Worm (Caenorhabditis elegans): ENCODE measurements around the gene morc-1.

Gene morc-1

DNA sequence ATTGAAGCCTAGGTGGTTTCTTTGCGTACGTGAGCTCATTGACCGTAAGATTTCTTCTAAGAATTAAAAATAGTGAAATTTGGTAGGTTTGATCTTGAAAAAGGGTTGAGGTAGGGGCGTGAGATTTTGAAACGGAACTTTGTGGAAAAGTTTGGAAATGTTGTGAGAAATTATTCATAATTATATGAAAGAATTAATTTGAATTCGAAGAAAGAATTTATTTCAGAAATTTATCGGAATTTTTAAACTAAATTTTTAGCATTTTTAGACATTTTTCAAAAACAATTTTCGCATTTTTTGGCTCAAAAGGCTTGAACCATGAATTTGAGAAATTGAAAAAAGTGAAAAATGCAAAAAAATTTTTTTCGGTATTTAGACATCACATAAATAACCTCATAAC is 7.5 kb upstream of the morc-1 start:
- no peak for TF ChIP-seq elt-3 (tag; optimal IDR thresholded peaks at IDR 0.05)
- TF ChIP-seq fkh-10 (GFP tag; optimal IDR thresholded peaks at IDR 0.05) = no peak
- no peak for TF ChIP-seq fkh-2 (tag; optimal IDR thresholded peaks at IDR 0.05)

DNA sequence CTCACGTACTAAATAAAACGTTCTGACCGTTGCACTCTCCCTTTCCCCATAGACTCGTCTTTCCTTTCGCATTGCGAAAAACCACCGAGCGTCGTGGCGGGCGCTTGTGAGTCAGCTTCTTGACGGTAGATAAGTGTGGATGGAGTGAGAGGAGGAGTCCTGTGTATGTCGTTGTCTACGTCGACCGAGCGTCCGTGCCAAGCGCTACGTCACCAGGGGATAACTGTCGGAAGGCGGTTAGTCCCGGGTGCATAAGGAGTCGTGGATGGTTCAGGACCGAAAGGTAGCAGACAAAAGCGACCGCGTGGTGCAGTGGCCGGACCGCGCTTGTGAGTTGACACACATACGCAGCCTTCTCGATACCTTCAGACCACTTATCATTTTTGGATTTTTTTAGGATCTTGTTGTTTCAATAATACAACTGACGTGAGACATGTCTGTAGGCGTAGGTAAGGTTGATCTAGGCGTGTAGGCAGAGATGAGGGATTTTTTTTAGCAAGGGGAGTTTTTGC is 4.5 kb upstream of the morc-1 start:
- peak; percentile 62 for TF ChIP-seq nhr-23 (tag; optimal IDR thresholded peaks at IDR 0.05)
- TF ChIP-seq nfya-1 (tag; optimal IDR thresholded peaks at IDR 0.05; ENCODE audit: insufficient read depth) = peak; percentile 63
- TF ChIP-seq nhr-25 (tag; optimal IDR thresholded peaks at IDR 0.05) = peak; percentile 51
- TF ChIP-seq nhr-43 (tag; optimal IDR thresholded peaks at IDR 0.05; ENCODE audit: poor library complexity, severe bottlenecking) = peak; percentile 74
- TF ChIP-seq lin-39 (tag; optimal IDR thresholded peaks at IDR 0.05) = peak; percentile 25
- TF ChIP-seq hmg-11 (tag; optimal IDR thresholded peaks at IDR 0.05) = peak; percentile 80
- TF ChIP-seq elt-2 (tag; optimal IDR thresholded peaks at IDR 0.05) = peak; percentile 63
- peak; percentile 27 for TF ChIP-seq ceh-28 (tag; optimal IDR thresholded peaks at IDR 0.05)
- TF ChIP-seq lsy-12 (tag; optimal IDR thresholded peaks at IDR 0.05) = peak; percentile 59
- peak; percentile 40 for TF ChIP-seq pha-4 (tag; optimal IDR thresholded peaks at IDR 0.05)
- peak; percentile 1 for TF ChIP-seq jun-1 (tag; optimal IDR thresholded peaks at IDR 0.05)
- peak; percentile 3 for TF ChIP-seq ztf-4 (tag; optimal IDR thresholded peaks at IDR 0.05)

- TF ChIP-seq nhr-25 (tag; optimal IDR thresholded peaks at IDR 0.05) (no peak), pha-4 (tag; optimal IDR thresholded peaks at IDR 0.05) (peak; percentile 15)
These were observed 3.6 kb upstream of the morc-1 start for ce11 chrIII:5210269-5210668.

- TF ChIP-seq fos-1 (tag; optimal IDR thresholded peaks at IDR 0.05) (no peak), unc-62 (GFP tag; optimal IDR thresholded peaks at IDR 0.05) (no peak), nfya-1 (tag; optimal IDR thresholded peaks at IDR 0.05; ENCODE audit: insufficient read depth) (peak; percentile 29), egl-27 (tag; optimal IDR thresholded peaks at IDR 0.05) (no peak), R02D3.7 (tag; optimal IDR thresholded peaks at IDR 0.05) (no peak), snpc-4 (tag; optimal IDR thresholded peaks at IDR 0.05) (no peak)
These were observed 2.3 kb upstream of the morc-1 start, which contains the start of gene syx-16 for ce11 chrIII:5208992-5209391. TSS of gene syx-16 (minus strand) at chrIII:5209109.

DNA sequence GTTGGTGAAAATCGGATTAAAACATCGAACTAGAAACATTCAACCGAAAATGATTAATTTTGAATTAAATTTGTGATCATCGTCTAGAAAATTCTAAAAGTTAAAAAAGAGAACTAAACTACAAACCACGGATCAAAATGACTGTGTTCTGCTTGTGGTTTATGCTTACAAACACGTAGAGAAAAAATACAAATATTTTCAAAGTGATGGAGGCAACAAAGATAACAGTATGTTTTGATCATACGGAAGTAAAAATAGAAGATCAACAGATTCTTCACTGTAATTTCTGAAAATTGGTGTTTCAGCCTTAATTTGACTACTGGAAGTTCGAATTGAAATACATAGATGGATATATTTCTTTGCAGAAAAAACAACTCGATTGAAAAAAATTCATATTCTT is 3.4 kb downstream of the morc-1 start:
- TF ChIP-seq elt-3 (tag; optimal IDR thresholded peaks at IDR 0.05) = no peak
- TF ChIP-seq mml-1 (tag; optimal IDR thresholded peaks at IDR 0.05) = no peak
- TF ChIP-seq nhr-77 (tag; optimal IDR thresholded peaks at IDR 0.05) = no peak
- no peak for TF ChIP-seq unc-39 (tag; optimal IDR thresholded peaks at IDR 0.05)

DNA sequence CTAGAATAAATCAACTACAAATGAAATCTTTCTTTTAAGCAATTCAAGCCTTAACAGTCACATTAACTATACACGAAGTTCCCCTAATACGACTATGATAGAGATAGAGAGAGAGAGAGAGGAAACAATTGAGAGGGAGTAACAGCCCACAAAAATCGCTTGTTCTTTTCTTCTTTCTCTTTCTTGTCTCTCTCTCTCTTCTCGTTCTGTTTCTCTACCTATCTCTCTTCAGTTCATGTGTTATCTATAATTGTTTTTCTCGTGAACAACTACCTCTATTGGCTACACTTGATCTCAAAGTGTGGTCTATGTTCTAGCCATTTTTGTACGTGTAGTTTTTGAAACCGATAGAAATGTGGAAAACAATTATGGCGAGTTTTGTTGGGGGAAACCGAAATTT is 4.1 kb downstream of the morc-1 start:
- peak; percentile 85 for TF ChIP-seq pha-4 (tag; optimal IDR thresholded peaks at IDR 0.05)
- no peak for TF ChIP-seq zag-1 (tag; optimal IDR thresholded peaks at IDR 0.05)
- no peak for TF ChIP-seq fkh-2 (tag; optimal IDR thresholded peaks at IDR 0.05)
- TF ChIP-seq fkh-10 (GFP tag; optimal IDR thresholded peaks at IDR 0.05) = no peak
- no peak for TF ChIP-seq ama-1 (optimal IDR thresholded peaks at IDR 0.05)
- no peak for TF ChIP-seq ceh-16 (tag; optimal IDR thresholded peaks at IDR 0.05)
- TF ChIP-seq nhr-76 (tag; optimal IDR thresholded peaks at IDR 0.05) = no peak
- TF ChIP-seq egl-5 (tag; optimal IDR thresholded peaks at IDR 0.05) = no peak
- no peak for TF ChIP-seq ZK546.5 (tag; optimal IDR thresholded peaks at IDR 0.05)
- peak; percentile 78 for TF ChIP-seq nhr-43 (tag; optimal IDR thresholded peaks at IDR 0.05; ENCODE audit: poor library complexity, severe bottlenecking)
- TF ChIP-seq unc-39 (tag; optimal IDR thresholded peaks at IDR 0.05) = no peak
- TF ChIP-seq nhr-237 (tag; optimal IDR thresholded peaks at IDR 0.05) = no peak
- peak; percentile 48 for TF ChIP-seq lsy-12 (tag; optimal IDR thresholded peaks at IDR 0.05)
- no peak for TF ChIP-seq tbx-2 (tag; optimal IDR thresholded peaks at IDR 0.05)
- TF ChIP-seq skn-1 (tag; optimal IDR thresholded peaks at IDR 0.05) = no peak
- no peak for TF ChIP-seq aly-2 (tag; optimal IDR thresholded peaks at IDR 0.05)
- no peak for TF ChIP-seq nhr-67 (tag; optimal IDR thresholded peaks at IDR 0.05)
- peak; percentile 81 for TF ChIP-seq nhr-25 (tag; optimal IDR thresholded peaks at IDR 0.05)
- no peak for TF ChIP-seq unc-62 (GFP tag; optimal IDR thresholded peaks at IDR 0.05)
- TF ChIP-seq ceh-9 (tag; optimal IDR thresholded peaks at IDR 0.05) = no peak
- TF ChIP-seq lin-39 (tag; optimal IDR thresholded peaks at IDR 0.05) = no peak
- TF ChIP-seq snpc-4 (tag; optimal IDR thresholded peaks at IDR 0.05) = peak; percentile 30
- peak; percentile 79 for TF ChIP-seq jun-1 (tag; optimal IDR thresholded peaks at IDR 0.05)
- peak; percentile 29 for TF ChIP-seq hmg-11 (tag; optimal IDR thresholded peaks at IDR 0.05)
- TF ChIP-seq nhr-28 (tag; optimal IDR thresholded peaks at IDR 0.05) = no peak
- TF ChIP-seq sea-2 (GFP tag; optimal IDR thresholded peaks at IDR 0.05) = no peak
- TF ChIP-seq eor-1 (tag; optimal IDR thresholded peaks at IDR 0.05) = no peak
- peak; percentile 89 for TF ChIP-seq pqm-1 (tag; optimal IDR thresholded peaks at IDR 0.05)
- no peak for TF ChIP-seq ceh-82 (tag; optimal IDR thresholded peaks at IDR 0.05)
- no peak for TF ChIP-seq nhr-12 (tag; optimal IDR thresholded peaks at IDR 0.05)
- TF ChIP-seq ztf-4 (tag; optimal IDR thresholded peaks at IDR 0.05) = no peak
- peak; percentile 73 for TF ChIP-seq nfya-1 (tag; optimal IDR thresholded peaks at IDR 0.05; ENCODE audit: insufficient read depth)
- TF ChIP-seq mml-1 (tag; optimal IDR thresholded peaks at IDR 0.05) = no peak
